Worm (Caenorhabditis elegans) whole organism, L4 larva: ENCODE data around the gene K02D10.2.

ENCODE experiments used
- F10B5.3 ChIP-seq: sonication (generic microtip); optimal IDR thresholded peaks from 2 replicates; lab custom pipeline; 2016; ENCODE audit warnings: mild to moderate bottlenecking, missing genetic modification characterization, missing compliant biosample characterization
- F26F4.8 ChIP-seq: fragments of 200-800 bp; sonication (Bioruptor generic); conservative IDR thresholded peaks from 2 replicates; pipeline ENCODE4 v1.3.6; 2022; ENCODE audit warnings: missing genetic modification characterization, missing compliant biosample characterization
- F37D6.2 ChIP-seq: sonication (generic microtip); optimal IDR thresholded peaks from 2 replicates; lab custom pipeline; 2016; ENCODE audit warnings: mild to moderate bottlenecking, missing genetic modification characterization, missing compliant biosample characterization
- F44E2.7 ChIP-seq: fragments of 200-800 bp; sonication (Bioruptor generic); IDR thresholded peaks from 2 replicates; pipeline ENCODE4 v2.1.2; 2022; ENCODE audit warnings: missing genetic modification characterization, missing compliant biosample characterization
- R02D3.7 ChIP-seq: fragments of 150-350 bp; sonication (generic microtip); optimal IDR thresholded peaks from 3 replicates; lab custom pipeline; 2014; ENCODE audit warnings: missing biosample characterization, missing genetic modification characterization
- T20F7.1 ChIP-seq: fragments of 200-800 bp; sonication (Bioruptor generic); optimal IDR thresholded peaks from 2 replicates; lab custom pipeline; 2018; ENCODE audit warnings: mild to moderate bottlenecking, missing genetic modification characterization, missing compliant biosample characterization
- T26A8.4 ChIP-seq: fragments of 200-800 bp; sonication (Bioruptor generic); IDR thresholded peaks from 2 replicates; pipeline ENCODE4 v1.3.6; 2022; ENCODE audit warnings: missing genetic modification characterization, missing compliant biosample characterization
- Y105C5A.15 ChIP-seq: fragments of 200-800 bp; sonication (Bioruptor generic); IDR thresholded peaks from 2 replicates; pipeline ENCODE4 v1.3.6; 2022; ENCODE audit warnings: missing genetic modification characterization, missing compliant biosample characterization
- Y5F2A.4 ChIP-seq: fragments of 200-800 bp; sonication (Bioruptor generic); optimal IDR thresholded peaks from 2 replicates; lab custom pipeline; 2018; ENCODE audit warnings: mild to moderate bottlenecking, missing genetic modification characterization, missing compliant biosample characterization
- aly-2 ChIP-seq: sonication (generic microtip); optimal IDR thresholded peaks from 2 replicates; lab custom pipeline; 2018; ENCODE audit warnings: missing biosample characterization, missing genetic modification characterization
- ceh-20 ChIP-seq: fragments of 200-800 bp; sonication (Bioruptor generic); IDR thresholded peaks from 2 replicates; pipeline ENCODE4 v1.3.6; 2022; ENCODE audit warnings: missing genetic modification reagents, missing genetic modification characterization, missing compliant biosample characterization
- ces-1 ChIP-seq: fragments of 150-350 bp; sonication (generic microtip); optimal IDR thresholded peaks from 4 replicates; lab custom pipeline; 2014; ENCODE audit warnings: missing biosample characterization, missing genetic modification reagents, missing genetic modification characterization
- ctbp-1 ChIP-seq: fragments of 200-800 bp; sonication (Bioruptor generic); IDR thresholded peaks from 2 replicates; pipeline ENCODE4 v1.3.6; 2022; ENCODE audit warnings: missing genetic modification reagents, missing genetic modification characterization, missing compliant biosample characterization
- daf-16 ChIP-seq, 3 experiments: sonication (generic microtip); optimal IDR thresholded peaks; 2 replicates each; lab custom pipeline; 2016 to 2017; ENCODE audit warnings: missing genetic modification characterization in 3 of 3, missing genetic modification reagents in 3 of 3, mild to moderate bottlenecking in 2 of 3, missing compliant biosample characterization in 2 of 3, missing biosample characterization in 1 of 3, moderate library complexity in 1 of 3
- daf-8 ChIP-seq: fragments of 200-800 bp; sonication (Bioruptor generic); IDR thresholded peaks from 2 replicates; pipeline ENCODE4 v1.3.6; 2022; ENCODE audit warnings: missing genetic modification characterization, missing compliant biosample characterization
- dmd-6 ChIP-seq: fragments of 200-800 bp; sonication (Bioruptor generic); IDR thresholded peaks from 2 replicates; pipeline ENCODE4 v1.3.6; 2022; ENCODE audit warnings: missing genetic modification reagents, missing genetic modification characterization, missing compliant biosample characterization
- dmd-9 ChIP-seq: fragments of 200-800 bp; sonication (Bioruptor generic); IDR thresholded peaks from 2 replicates; pipeline ENCODE4 v1.3.6; 2022; ENCODE audit warnings: missing genetic modification reagents, missing genetic modification characterization, missing compliant biosample characterization
- dpl-1 ChIP-seq: fragments of 150-350 bp; optimal IDR thresholded peaks from 2 replicates; lab custom pipeline; 2014; ENCODE audit warnings: missing biosample characterization, missing genetic modification reagents, missing genetic modification characterization
- egl-43 ChIP-seq: fragments of 200-800 bp; sonication (Bioruptor generic); IDR thresholded peaks from 2 replicates; pipeline ENCODE4 v1.3.6; 2022; ENCODE audit warnings: missing genetic modification reagents, missing genetic modification characterization, missing compliant biosample characterization
- hif-1 ChIP-seq, 2 experiments: sonication (generic microtip); optimal IDR thresholded peaks; 2 replicates each; lab custom pipeline; 2016 to 2017; ENCODE audit warnings: missing compliant biosample characterization in 2 of 2, missing genetic modification characterization in 2 of 2, missing genetic modification reagents in 2 of 2, missing genotype in 2 of 2, mild to moderate bottlenecking in 1 of 2
- hlh-11 ChIP-seq: fragments of 200-800 bp; sonication (Bioruptor generic); optimal IDR thresholded peaks from 2 replicates; lab custom pipeline; 2018; ENCODE audit warnings: mild to moderate bottlenecking, missing genetic modification characterization, missing compliant biosample characterization
- lin-13 ChIP-seq: fragments of 150-350 bp; optimal IDR thresholded peaks from 2 replicates; lab custom pipeline; 2014; ENCODE audit warnings: missing biosample characterization, missing genetic modification reagents, missing genetic modification characterization
- lin-15B ChIP-seq: fragments of 150-350 bp; sonication (generic microtip); optimal IDR thresholded peaks from 3 replicates; lab custom pipeline; 2014; ENCODE audit warnings: missing biosample characterization, missing genetic modification characterization
- lir-3 ChIP-seq: sonication (generic microtip); optimal IDR thresholded peaks from 2 replicates; lab custom pipeline; 2016; ENCODE audit warnings: mild to moderate bottlenecking, missing genetic modification characterization, missing compliant biosample characterization
- madf-9 ChIP-seq: fragments of 200-800 bp; sonication (Bioruptor generic); conservative IDR thresholded peaks from 2 replicates; pipeline ENCODE4 v1.3.6; 2022; ENCODE audit warnings: missing genetic modification reagents, missing genetic modification characterization, missing compliant biosample characterization
- mdl-1 ChIP-seq, 2 experiments: fragments of 150-350 bp in 1 of 2; sonication (generic microtip) in 1 of 2; optimal IDR thresholded peaks; 2 replicates each; lab custom pipeline; 2014 to 2017; ENCODE audit warnings: missing biosample characterization in 2 of 2, missing genetic modification characterization in 2 of 2
- mdt-29 ChIP-seq: fragments of 200-800 bp; sonication (Bioruptor generic); IDR thresholded peaks from 2 replicates; pipeline ENCODE4 v1.3.6; 2022; ENCODE audit warnings: missing genetic modification reagents, missing genetic modification characterization, missing compliant biosample characterization
- mxl-3 ChIP-seq: fragments of 200-800 bp; sonication (Bioruptor generic); optimal IDR thresholded peaks from 2 replicates; lab custom pipeline; 2018; ENCODE audit warnings: mild to moderate bottlenecking, missing genetic modification characterization, missing compliant biosample characterization
- nhr-10 ChIP-seq: fragments of 150-350 bp; optimal IDR thresholded peaks from 2 replicates; lab custom pipeline; 2014; ENCODE audit warnings: missing biosample characterization, missing genetic modification characterization
- nhr-11 ChIP-seq: fragments of 150-350 bp; optimal IDR thresholded peaks from 2 replicates; lab custom pipeline; 2014; ENCODE audit warnings: missing biosample characterization, missing genetic modification characterization
- nhr-111 ChIP-seq: fragments of 200-800 bp; sonication (Bioruptor generic); optimal IDR thresholded peaks from 2 replicates; lab custom pipeline; 2018; ENCODE audit warnings: mild to moderate bottlenecking, missing genetic modification characterization, missing compliant biosample characterization
- nhr-28 ChIP-seq: fragments of 150-350 bp; optimal IDR thresholded peaks from 2 replicates; lab custom pipeline; 2014; ENCODE audit warnings: missing biosample characterization, missing genetic modification characterization
- nhr-48 ChIP-seq: sonication (generic microtip); optimal IDR thresholded peaks from 2 replicates; lab custom pipeline; 2016; ENCODE audit warnings: mild to moderate bottlenecking, missing genetic modification characterization, missing compliant biosample characterization
- pha-4 ChIP-seq, 2 experiments: fragments of 150-350 bp in 1 of 2; fragments of 200-800 bp in 1 of 2; sonication (Bioruptor generic) in 1 of 2; IDR thresholded peaks in 1 of 2; optimal IDR thresholded peaks in 1 of 2; 2 replicates each; pipeline versions ENCODE4 v1.3.6 to Lab custom; 2014 to 2022; ENCODE audit warnings: missing genetic modification characterization in 2 of 2, missing genetic modification reagents in 2 of 2, missing biosample characterization in 1 of 2, missing compliant biosample characterization in 1 of 2
- sdz-12 ChIP-seq: fragments of 200-800 bp; sonication (Bioruptor generic); optimal IDR thresholded peaks from 2 replicates; lab custom pipeline; 2018; ENCODE audit warnings: mild to moderate bottlenecking, missing genetic modification characterization, missing compliant biosample characterization
- set-16 ChIP-seq: fragments of 200-800 bp; sonication (Bioruptor generic); IDR thresholded peaks from 2 replicates; pipeline ENCODE4 v1.3.6; 2022; ENCODE audit warnings: missing genetic modification reagents, missing genetic modification characterization, missing compliant biosample characterization
- snpc-4 ChIP-seq: fragments of 150-350 bp; optimal IDR thresholded peaks from 2 replicates; lab custom pipeline; 2014; ENCODE audit warnings: missing biosample characterization, missing genetic modification characterization
- unc-62 ChIP-seq, 3 experiments: fragments of 150-350 bp in 1 of 3; sonication (generic microtip); optimal IDR thresholded peaks in 2 of 3; peaks in 1 of 3; 1 replicate in 1 of 3; 2 replicates in 2 of 3; lab custom pipeline; 2014 to 2017; ENCODE audit warnings: missing biosample characterization in 3 of 3, missing genetic modification characterization in 3 of 3, missing genetic modification reagents in 3 of 3, missing genotype in 1 of 3
- zfp-3 ChIP-seq: fragments of 200-800 bp; sonication (Bioruptor generic); conservative IDR thresholded peaks from 2 replicates; pipeline ENCODE4 v1.3.6; 2022; ENCODE audit warnings: missing genetic modification reagents, missing genetic modification characterization, missing compliant biosample characterization
- zip-11 ChIP-seq: fragments of 200-800 bp; sonication (Bioruptor generic); IDR thresholded peaks from 2 replicates; pipeline ENCODE4 v1.3.6; 2022; ENCODE audit warnings: missing genetic modification characterization, missing compliant biosample characterization
- ztf-11 ChIP-seq: fragments of 150-350 bp; optimal IDR thresholded peaks from 2 replicates; lab custom pipeline; 2014; ENCODE audit warnings: missing biosample characterization, missing genetic modification characterization

The K02D10.2 gene

ce11 chrIII:8782744-8783143, 11.7 kb upstream of the K02D10.2 start (continued):
- TF ChIP-seq dmd-9 (GFP tag; lab: Robert Waterston, UW), result no peak
- TF ChIP-seq ztf-11 (tag; lab: Kevin White, UChicago), result no peak
- TF ChIP-seq sdz-12 (GFP tag; lab: Kevin White, UChicago), result no peak
- no peak for TF ChIP-seq ceh-20 (GFP tag; lab: Robert Waterston, UW)
- no peak for TF ChIP-seq lin-15B
- TF ChIP-seq nhr-111 (GFP tag; lab: Kevin White, UChicago), result no peak
- no peak for TF ChIP-seq Y5F2A.4 (GFP tag; lab: Kevin White, UChicago)
- TF ChIP-seq hlh-11 (tag; lab: Kevin White, UChicago), result peak; percentile 88
- TF ChIP-seq T26A8.4, result no peak
- no peak for TF ChIP-seq egl-43 (GFP tag; lab: Robert Waterston, UW)
- TF ChIP-seq dpl-1 (GFP tag; lab: Kevin White, UChicago), result no peak
- TF ChIP-seq zip-11, result no peak
- peak; percentile 57 for TF ChIP-seq T20F7.1 (GFP tag; lab: Kevin White, UChicago)
- no peak for TF ChIP-seq mdt-29 (GFP tag; lab: Robert Waterston, UW)
- no peak for TF ChIP-seq daf-8 (GFP tag; lab: Robert Waterston, UW)
- peak; percentile 58 for TF ChIP-seq nhr-48 (tag; lab: Kevin White, UChicago)
- TF ChIP-seq nhr-10 (tag; lab: Kevin White, UChicago), result no peak
- no peak for TF ChIP-seq aly-2 (tag; lab: Kevin White, UChicago)
- no peak for TF ChIP-seq zfp-3 (GFP tag; lab: Robert Waterston, UW)
- TF ChIP-seq pha-4 (GFP tag; IDR thresholded peaks at IDR 0.05; lab: Robert Waterston, UW), result no peak
- no peak for TF ChIP-seq pha-4 (tag; optimal IDR thresholded peaks at IDR 0.05; lab: Kevin White, UChicago)
- no peak for TF ChIP-seq R02D3.7 (tag; lab: Kevin White, UChicago)
- no peak for TF ChIP-seq ces-1 (GFP tag; lab: Kevin White, UChicago)
- no peak for TF ChIP-seq Y105C5A.15 (GFP tag; lab: Robert Waterston, UW)
- TF ChIP-seq dmd-6 (GFP tag; lab: Robert Waterston, UW), result peak; percentile 96
- TF ChIP-seq mxl-3, result peak; percentile 3
- TF ChIP-seq set-16 (GFP tag; lab: Robert Waterston, UW), result no peak
- no peak for TF ChIP-seq unc-62 (GFP tag; optimal IDR thresholded peaks at IDR 0.05 in 1 of 2; lab: Kevin White, UChicago)
- no peak for TF ChIP-seq unc-62 (tag; optimal IDR thresholded peaks at IDR 0.05; lab: Kevin White, UChicago)
- TF ChIP-seq nhr-28 (tag; lab: Kevin White, UChicago), result peak; percentile 78
- no peak for TF ChIP-seq daf-16 (GFP tag; optimal IDR thresholded peaks at IDR 0.05; lab: Kevin White, UChicago)
- TF ChIP-seq daf-16 (tag; optimal IDR thresholded peaks at IDR 0.05; lab: Kevin White, UChicago), result peak; percentile 83
- TF ChIP-seq hif-1 (tag; optimal IDR thresholded peaks at IDR 0.05; lab: Kevin White, UChicago), result peak in 1 of 2 experiments; percentile 38
- TF ChIP-seq nhr-11 (tag; lab: Kevin White, UChicago), result no peak
- TF ChIP-seq ctbp-1 (GFP tag; lab: Robert Waterston, UW), result no peak
- TF ChIP-seq lir-3, result no peak
- TF ChIP-seq snpc-4 (tag; lab: Kevin White, UChicago), result no peak
- peak in 1 of 2 experiments; percentile 77 for TF ChIP-seq mdl-1 (tag; optimal IDR thresholded peaks at IDR 0.05; lab: Kevin White, UChicago)
- no peak for TF ChIP-seq F10B5.3
- no peak for TF ChIP-seq madf-9 (GFP tag; lab: Robert Waterston, UW)
- TF ChIP-seq F44E2.7 (GFP tag; lab: Robert Waterston, UW), result no peak
- no peak for TF ChIP-seq lin-13 (GFP tag; lab: Kevin White, UChicago)
- no peak for TF ChIP-seq F26F4.8
- no peak for TF ChIP-seq F37D6.2 (tag; lab: Kevin White, UChicago)
